Worm (Caenorhabditis elegans): Measurements from ENCODE around the gene cal-4.
A peak's percentile ranks its signal among the peaks of the same experiment; 100 is the strongest.

cal-4 gene

ce11 chrIV:10533639-10534038 lies 12.4 kb downstream of the cal-4 start, which contains the start of gene T07G12.3:
T07G12.3 (plus strand) TSS chrIV:10533939.
- no peak for TF ChIP-seq nhr-11 (tag; optimal IDR thresholded peaks at IDR 0.05)
- TF ChIP-seq dmd-4 (tag; optimal IDR thresholded peaks at IDR 0.05), result no peak
- TF ChIP-seq ceh-16 (tag; optimal IDR thresholded peaks at IDR 0.05), result no peak
- no peak for TF ChIP-seq mdl-1 (tag; optimal IDR thresholded peaks at IDR 0.05)
- no peak for TF ChIP-seq elt-3 (tag; optimal IDR thresholded peaks at IDR 0.05)
- no peak for TF ChIP-seq aly-2 (tag; optimal IDR thresholded peaks at IDR 0.05)
- no peak for TF ChIP-seq elt-1 (tag; optimal IDR thresholded peaks at IDR 0.05)
- no peak for TF ChIP-seq peb-1 (tag; optimal IDR thresholded peaks at IDR 0.05)
- no peak for TF ChIP-seq mab-5 (tag; optimal IDR thresholded peaks at IDR 0.05)
- TF ChIP-seq nhr-6 (tag; optimal IDR thresholded peaks at IDR 0.05), result no peak
- TF ChIP-seq nhr-23 (tag; optimal IDR thresholded peaks at IDR 0.05), result no peak
- no peak for TF ChIP-seq skn-1 (tag; optimal IDR thresholded peaks at IDR 0.05)
- TF ChIP-seq egl-27 (tag; optimal IDR thresholded peaks at IDR 0.05), result no peak
- TF ChIP-seq ama-1 (optimal IDR thresholded peaks at IDR 0.05), result no peak
- no peak for TF ChIP-seq fos-1 (tag; optimal IDR thresholded peaks at IDR 0.05)
- no peak for TF ChIP-seq sem-4 (tag; optimal IDR thresholded peaks at IDR 0.05)
- no peak for TF ChIP-seq nhr-10 (tag; optimal IDR thresholded peaks at IDR 0.05)
- no peak for TF ChIP-seq ztf-4 (tag; optimal IDR thresholded peaks at IDR 0.05)

DNA sequence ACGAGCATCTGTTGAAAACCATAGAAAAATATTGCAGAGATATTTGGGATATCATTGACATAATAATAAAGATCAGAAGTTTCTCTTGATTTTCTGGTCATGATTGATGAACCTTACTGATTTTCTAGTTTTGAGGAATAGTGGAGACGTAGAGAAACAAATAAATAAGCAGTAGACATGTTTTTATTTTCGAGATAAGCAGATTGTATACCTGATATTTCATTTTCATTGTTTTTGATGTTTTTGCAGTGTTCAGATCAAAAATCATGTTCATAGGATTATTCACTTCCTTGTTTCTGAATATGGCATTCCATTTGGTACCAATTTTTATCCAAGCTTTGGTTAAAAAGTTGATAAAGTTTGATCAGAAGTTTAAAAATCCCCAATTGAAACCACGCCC lies 17.4 kb downstream of the cal-4 start, which contains the start of gene T07G12.4:
Gene T07G12.4 (minus strand): TSS at position 101 of the 400 bp plus-strand sequence.
- TF ChIP-seq unc-39 (tag; optimal IDR thresholded peaks at IDR 0.05) (no peak), C34F6.9 (tag; optimal IDR thresholded peaks at IDR 0.05) (no peak), nhr-23 (tag; optimal IDR thresholded peaks at IDR 0.05) (no peak)

DNA sequence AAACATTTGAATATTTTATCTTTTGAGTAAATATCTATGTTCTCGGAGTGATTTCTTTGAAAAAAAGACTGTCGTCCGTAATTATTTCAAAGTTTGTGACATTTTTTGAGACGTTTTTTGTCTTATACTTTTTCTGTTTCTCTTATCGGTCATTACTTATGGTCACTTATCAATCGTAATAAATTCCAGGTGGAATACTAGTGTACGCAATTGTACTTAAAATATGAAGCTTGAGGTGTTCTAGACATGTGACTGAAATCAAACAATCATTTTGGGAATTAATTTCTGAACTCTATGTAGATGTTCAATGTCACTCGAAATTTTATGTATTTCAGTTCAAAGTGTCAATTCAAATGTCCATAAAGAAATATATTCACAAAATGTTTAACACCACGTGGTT lies 21.1 kb downstream of the cal-4 start:
- TF ChIP-seq nhr-11 (tag; optimal IDR thresholded peaks at IDR 0.05) (no peak), sma-9 (GFP tag; optimal IDR thresholded peaks at IDR 0.05) (no peak), sma-9 (tag; optimal IDR thresholded peaks at IDR 0.05) (no peak), dmd-4 (tag; optimal IDR thresholded peaks at IDR 0.05) (no peak), C34F6.9 (tag; optimal IDR thresholded peaks at IDR 0.05) (no peak), elt-1 (tag; optimal IDR thresholded peaks at IDR 0.05) (no peak)

DNA sequence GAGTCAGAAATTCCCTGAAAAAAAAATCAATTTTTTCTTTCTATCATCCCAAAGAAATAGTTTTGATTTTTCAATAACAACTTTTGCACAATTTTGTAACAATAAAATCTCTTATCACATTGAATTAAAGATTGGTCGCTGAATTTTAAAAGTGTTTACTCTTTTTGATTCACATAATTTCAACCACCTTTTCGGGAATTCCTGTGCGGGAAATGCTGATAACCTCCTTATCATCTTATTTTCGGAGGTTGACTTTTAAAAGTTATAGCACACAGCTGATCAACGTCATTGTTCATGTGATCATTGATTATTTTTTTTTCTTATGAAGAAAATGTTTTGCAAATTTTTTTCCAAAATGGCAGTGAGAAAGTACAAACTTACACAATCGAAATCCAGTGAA lies 22.2 kb downstream of the cal-4 start:
- TF ChIP-seq gmeb-1 (tag; optimal IDR thresholded peaks at IDR 0.05) (peak; percentile 40), elt-1 (tag; optimal IDR thresholded peaks at IDR 0.05) (no peak), sma-9 (GFP tag; optimal IDR thresholded peaks at IDR 0.05) (peak; percentile 79), sma-9 (tag; optimal IDR thresholded peaks at IDR 0.05) (no peak), crh-2 (tag; optimal IDR thresholded peaks at IDR 0.05) (no peak), nhr-129 (tag; optimal IDR thresholded peaks at IDR 0.05) (no peak), nhr-237 (tag; optimal IDR thresholded peaks at IDR 0.05) (no peak), nhr-77 (tag; optimal IDR thresholded peaks at IDR 0.05) (no peak), nhr-25 (tag; optimal IDR thresholded peaks at IDR 0.05) (no peak), lin-13 (GFP tag; optimal IDR thresholded peaks at IDR 0.05) (no peak), fos-1 (tag; optimal IDR thresholded peaks at IDR 0.05) (peak; percentile 40), peb-1 (tag; optimal IDR thresholded peaks at IDR 0.05) (no peak), aly-2 (tag; optimal IDR thresholded peaks at IDR 0.05) (no peak), sma-3 (GFP tag; optimal IDR thresholded peaks at IDR 0.05) (no peak), ztf-11 (tag; optimal IDR thresholded peaks at IDR 0.05) (no peak), ceh-16 (tag; optimal IDR thresholded peaks at IDR 0.05) (no peak), nhr-6 (tag; optimal IDR thresholded peaks at IDR 0.05) (no peak)

ce11 chrIV:10545038-10545437 lies 23.8 kb downstream of the cal-4 start, which contains the start of gene T07G12.5:
T07G12.5 (minus strand) TSS chrIV:10545138.
- no peak for TF ChIP-seq mab-5 (tag; optimal IDR thresholded peaks at IDR 0.05)
- no peak for TF ChIP-seq zag-1 (tag; optimal IDR thresholded peaks at IDR 0.05)
- TF ChIP-seq lin-13 (GFP tag; optimal IDR thresholded peaks at IDR 0.05), result no peak
- no peak for TF ChIP-seq nhr-11 (tag; optimal IDR thresholded peaks at IDR 0.05)

- TF ChIP-seq mab-5 (tag; optimal IDR thresholded peaks at IDR 0.05), result no peak
These were observed 25.5 kb downstream of the cal-4 start, which contains the start of gene zim-1 for ce11 chrIV:10546589-10547136. zim-1 (plus strand) TSS chrIV:10547086.
